Fruit fly (Drosophila melanogaster): ENCODE measurements around the gene pdm2.

Gene pdm2

DNA sequence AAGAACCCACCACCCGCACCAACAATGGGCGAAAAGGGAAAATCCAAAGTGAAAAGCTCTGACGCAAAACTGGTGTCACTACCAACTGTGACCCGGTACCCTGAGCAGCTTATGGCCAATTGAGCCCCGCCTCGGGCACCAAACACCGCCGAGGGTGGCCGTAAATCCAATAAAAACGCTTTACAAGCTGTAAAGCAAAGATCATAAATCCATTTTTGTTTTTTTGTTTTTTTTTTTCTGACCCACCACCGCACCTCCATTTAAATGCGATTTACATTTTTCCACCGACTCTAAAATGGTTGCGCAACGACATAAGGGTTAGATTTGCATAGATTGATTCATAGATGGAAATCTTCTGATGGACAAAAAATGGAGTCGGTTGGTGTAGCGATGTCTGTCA is 17.4 kb downstream of the pdm2 start:
- no peak for TF ChIP-seq Gug (GFP tag; IDR thresholded peaks at IDR 0.05)
- no peak for TF ChIP-seq pdm3 (GFP tag; optimal IDR thresholded peaks at IDR 0.05)

DNA sequence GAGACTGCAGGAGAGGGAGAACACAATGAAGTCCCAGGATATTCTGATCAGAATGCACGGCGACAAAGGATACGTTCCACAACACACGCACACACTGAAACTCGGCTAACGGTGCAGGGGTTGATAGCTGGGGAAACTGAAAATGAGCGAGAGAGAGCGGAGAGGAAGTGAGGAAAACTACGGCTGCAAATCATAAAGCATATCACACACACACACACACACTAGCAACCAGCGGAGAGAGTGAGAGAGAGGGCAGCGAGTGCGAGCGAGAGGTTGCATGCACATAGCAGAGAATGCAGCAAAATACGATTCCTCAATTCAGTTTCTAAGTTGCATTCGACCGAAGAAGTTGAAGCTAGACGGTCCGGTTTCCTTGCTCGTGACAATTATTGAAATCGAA is 21.3 kb downstream of the pdm2 start:
- TF ChIP-seq Gug (GFP tag; IDR thresholded peaks at IDR 0.05), result no peak
- no peak for TF ChIP-seq esn (GFP tag; optimal IDR thresholded peaks at IDR 0.05)
- TF ChIP-seq Eip75B (GFP tag; optimal IDR thresholded peaks at IDR 0.05), result no peak
- TF ChIP-seq net (GFP tag; optimal IDR thresholded peaks at IDR 0.05), result no peak
- no peak for TF ChIP-seq Blimp-1 (GFP tag; optimal IDR thresholded peaks at IDR 0.05)
- TF ChIP-seq Lpt (GFP tag; optimal IDR thresholded peaks at IDR 0.05), result no peak
- no peak for TF ChIP-seq pdm3 (GFP tag; optimal IDR thresholded peaks at IDR 0.05)
- no peak for TF ChIP-seq CG11902 (GFP tag; optimal IDR thresholded peaks at IDR 0.05)
- no peak for TF ChIP-seq CG6163 (GFP tag; IDR thresholded peaks at IDR 0.05)
- no peak for TF ChIP-seq CG10631 (GFP tag; optimal IDR thresholded peaks at IDR 0.05)
- no peak for TF ChIP-seq Eip93F (GFP tag; optimal IDR thresholded peaks at IDR 0.05)
- no peak for TF ChIP-seq Sox15 (GFP tag; optimal IDR thresholded peaks at IDR 0.05)
- no peak for TF ChIP-seq Hr4 (GFP tag; optimal IDR thresholded peaks at IDR 0.05)
- no peak for TF ChIP-seq CG4318 (GFP tag; optimal IDR thresholded peaks at IDR 0.05)
- no peak for TF ChIP-seq fkh (GFP tag; optimal IDR thresholded peaks at IDR 0.05)
- TF ChIP-seq CG16779 (tag; optimal IDR thresholded peaks at IDR 0.05), result no peak

DNA sequence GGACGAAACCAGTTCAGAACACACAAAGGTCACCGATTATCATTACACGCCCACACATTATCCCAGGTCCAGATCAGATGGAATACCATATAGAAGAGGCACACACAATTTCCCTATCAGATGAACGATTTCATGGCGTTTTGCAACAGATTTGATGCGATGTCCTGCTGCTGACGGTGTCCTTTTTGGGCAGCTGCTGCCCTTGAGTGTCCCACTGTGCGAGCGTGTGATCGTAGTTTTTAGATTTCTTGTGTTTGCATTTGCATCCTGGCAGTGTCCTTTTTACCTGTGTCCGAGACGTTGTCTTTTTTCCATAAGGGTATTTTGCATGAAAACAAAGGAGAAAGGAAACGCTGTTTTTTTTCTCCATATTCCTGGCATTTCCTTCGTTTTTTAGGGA is 22.3 kb downstream of the pdm2 start:
- TF ChIP-seq CG8632 (GFP tag; optimal IDR thresholded peaks at IDR 0.05) (no peak), achi (GFP tag; optimal IDR thresholded peaks at IDR 0.05) (no peak), CG16779 (tag; optimal IDR thresholded peaks at IDR 0.05) (no peak), esn (GFP tag; optimal IDR thresholded peaks at IDR 0.05) (no peak), fd59A (GFP tag; optimal IDR thresholded peaks at IDR 0.05) (no peak), Eip78C (GFP tag) (no peak), net (GFP tag; optimal IDR thresholded peaks at IDR 0.05) (no peak), Sox14 (GFP tag; optimal IDR thresholded peaks at IDR 0.05) (no peak), CG9139 (GFP tag; optimal IDR thresholded peaks at IDR 0.05) (no peak), CG4318 (GFP tag; optimal IDR thresholded peaks at IDR 0.05) (no peak), CG32006 (GFP tag; optimal IDR thresholded peaks at IDR 0.05) (no peak), CG8319 (GFP tag; optimal IDR thresholded peaks at IDR 0.05) (no peak), Met (GFP tag; optimal IDR thresholded peaks at IDR 0.05) (no peak), CG1621 (tag; optimal IDR thresholded peaks at IDR 0.05) (no peak), CG3919 (GFP tag; optimal IDR thresholded peaks at IDR 0.05) (no peak), dsx (GFP tag; optimal IDR thresholded peaks at IDR 0.05; ENCODE audit: poor library complexity, severe bottlenecking) (no peak), topi (GFP tag; optimal IDR thresholded peaks at IDR 0.05) (no peak), fd85E (GFP tag; optimal IDR thresholded peaks at IDR 0.05) (no peak), CG34406 (GFP tag; optimal IDR thresholded peaks at IDR 0.05) (no peak), fkh (GFP tag; optimal IDR thresholded peaks at IDR 0.05) (no peak)

DNA sequence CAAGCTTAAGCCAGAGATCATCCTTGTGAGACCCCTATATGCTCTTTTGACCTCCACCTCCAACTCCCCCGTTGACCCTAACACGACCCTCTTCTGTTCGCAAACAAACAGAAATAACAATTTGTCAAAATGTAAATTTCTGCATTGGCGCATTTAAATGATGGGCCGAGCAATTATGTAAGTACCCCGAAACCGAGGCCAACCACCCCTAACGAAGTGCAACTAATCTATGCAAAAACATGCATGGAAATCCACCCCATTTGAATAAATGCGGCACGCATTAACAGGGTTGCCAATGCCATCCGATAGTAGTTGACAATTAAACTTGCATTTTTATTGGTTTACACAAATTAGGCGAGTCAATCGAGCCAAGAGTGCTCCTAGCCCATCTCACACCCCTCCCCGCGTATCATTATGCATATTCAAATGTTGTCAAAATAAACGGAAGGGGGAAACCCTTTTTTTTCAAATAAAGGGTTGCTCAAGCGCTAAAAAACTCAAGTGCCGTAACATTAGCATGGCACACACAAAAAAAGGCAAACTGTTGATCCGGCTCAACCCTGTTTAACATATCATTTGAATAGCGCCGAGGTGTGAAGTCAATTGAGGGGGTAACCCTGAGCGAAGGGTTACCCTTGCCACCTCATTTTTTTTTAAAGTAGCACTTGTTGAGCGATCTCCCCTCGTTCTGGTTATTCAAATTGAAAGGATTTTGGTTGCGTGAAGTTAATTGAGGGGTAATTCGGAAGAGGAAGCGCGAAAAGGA is 24.8 kb downstream of the pdm2 start:
- TF ChIP-seq CG16779 (tag; optimal IDR thresholded peaks at IDR 0.05) (no peak), Hr39 (GFP tag; optimal IDR thresholded peaks at IDR 0.05) (peak; percentile 19), Lpt (GFP tag; optimal IDR thresholded peaks at IDR 0.05) (no peak)

DNA sequence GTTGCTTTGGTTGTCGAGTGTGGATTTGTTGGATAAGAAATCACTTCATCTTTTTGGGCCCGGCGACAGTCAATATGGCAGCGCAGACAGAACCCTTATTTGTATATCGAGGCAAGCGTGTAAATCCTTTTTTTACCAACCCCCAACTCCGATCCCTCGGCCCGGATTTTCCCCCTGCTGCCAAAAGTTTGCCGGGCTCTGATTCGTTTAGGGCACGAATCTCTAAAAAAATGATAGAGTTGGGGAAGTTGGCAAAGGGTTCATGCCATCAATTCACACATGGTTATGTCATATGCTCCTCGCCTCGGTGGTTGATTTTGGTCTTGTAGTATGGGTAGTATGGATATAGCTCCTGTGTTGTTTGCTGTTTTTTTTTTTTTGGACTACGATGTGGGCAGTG is 29.8 kb downstream of the pdm2 start:
- TF ChIP-seq Ets21C (GFP tag; optimal IDR thresholded peaks at IDR 0.05) (no peak), CG3032 (tag; optimal IDR thresholded peaks at IDR 0.05) (no peak), achi (GFP tag; optimal IDR thresholded peaks at IDR 0.05) (no peak), CG32006 (GFP tag; optimal IDR thresholded peaks at IDR 0.05) (no peak)

All from whole organism, prepupa.